Fruit fly (Drosophila melanogaster): ENCODE measurements around the gene Cpr72Eb.

DNA sequence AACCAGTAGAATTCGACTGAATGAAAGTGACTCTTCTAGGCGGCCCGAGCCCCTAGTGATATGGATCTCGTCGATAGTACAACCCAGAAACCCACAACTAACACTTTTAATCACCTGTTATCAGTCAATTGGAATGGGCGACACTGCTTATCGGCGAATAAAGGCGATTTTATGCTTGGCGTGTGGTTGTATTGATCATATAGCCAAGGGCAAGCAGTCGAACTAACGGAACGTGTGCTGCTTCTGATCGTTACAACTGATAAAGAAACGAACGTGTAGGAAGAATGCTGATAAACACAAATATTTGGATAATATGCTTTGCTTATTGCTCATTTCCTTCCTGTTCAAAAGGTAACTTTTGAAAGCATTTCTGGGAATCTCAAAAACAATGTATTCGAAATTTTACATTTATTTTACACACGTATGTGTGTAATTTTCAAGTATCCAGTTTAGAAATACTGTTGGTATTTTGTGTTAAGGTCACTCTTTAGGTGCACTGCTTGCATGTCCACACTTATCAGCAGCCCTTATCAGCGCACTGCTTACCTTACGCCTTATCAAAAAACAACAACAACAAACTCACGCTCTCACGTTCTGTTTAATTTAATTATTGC lies 16.6 kb downstream of the Cpr72Eb start, which contains the start of gene Agpat4:
- TF ChIP-seq pan (optimal IDR thresholded peaks at IDR 0.05) = no peak
- TF ChIP-seq psq (optimal IDR thresholded peaks at IDR 0.05) = no peak
- no peak for TF ChIP-seq EcR (GFP tag; optimal IDR thresholded peaks at IDR 0.05)
